Fruit fly (Drosophila melanogaster) whole organism, embryonic: ENCODE measurements around the gene haf.

Experiments
- Aef1 ChIP-seq: fragments of 200-800 bp; sonication (Bioruptor generic); IDR thresholded peaks from 3 replicates; pipeline ENCODE4 v1.3.6; 2022; ENCODE audit warnings: missing biosample characterization, missing genetic modification characterization
- Atf3 ChIP-seq: fragments of 200-800 bp; sonication (Bioruptor generic); optimal IDR thresholded peaks from 3 replicates; lab custom pipeline; 2016; ENCODE audit warnings: missing biosample characterization, missing genetic modification characterization
- CG1024 ChIP-seq: fragments of 200-800 bp; sonication (Bioruptor generic); IDR thresholded peaks from 2 replicates; pipeline ENCODE4 v1.3.6; 2022; ENCODE audit warnings: missing biosample characterization, missing genetic modification characterization
- CG10274 ChIP-seq: fragments of 200-800 bp; sonication (Bioruptor generic); optimal IDR thresholded peaks from 3 replicates; lab custom pipeline; 2017; ENCODE audit warnings: missing biosample characterization, mild to moderate bottlenecking, missing genetic modification characterization
- CG12299 ChIP-seq: fragments of 200-800 bp; sonication (Bioruptor generic); optimal IDR thresholded peaks from 2 replicates; lab custom pipeline; 2018; ENCODE audit warnings: missing biosample characterization, mild to moderate bottlenecking, missing genetic modification characterization
- CG13123 ChIP-seq: fragments of 200-800 bp; sonication (Bioruptor generic); optimal IDR thresholded peaks from 2 replicates; lab custom pipeline; 2016; ENCODE audit warnings: missing biosample characterization, missing genetic modification characterization
- CG13287 ChIP-seq: fragments of 200-800 bp; sonication (Bioruptor generic); IDR thresholded peaks from 2 replicates; pipeline ENCODE4 v1.3.6; 2022; ENCODE audit warnings: missing biosample characterization, missing genetic modification characterization; ENCODE audit not compliant: partially characterized antibody
- CG14710 ChIP-seq: fragments of 200-800 bp; sonication (Bioruptor generic); optimal IDR thresholded peaks from 3 replicates; lab custom pipeline; 2019; ENCODE audit warnings: missing biosample characterization, mild to moderate bottlenecking, missing genetic modification characterization, moderate library complexity
- CG1529 ChIP-seq: fragments of 200-800 bp; sonication (Bioruptor generic); optimal IDR thresholded peaks from 3 replicates; lab custom pipeline; 2018; ENCODE audit warnings: missing biosample characterization, missing genetic modification characterization
- CG15696 ChIP-seq: fragments of 200-800 bp; sonication (Bioruptor generic); optimal IDR thresholded peaks from 2 replicates; lab custom pipeline; 2019; ENCODE audit warnings: missing biosample characterization, mild to moderate bottlenecking, missing genetic modification characterization, moderate library complexity
- CG16813 ChIP-seq: fragments of 200-800 bp; sonication (Bioruptor generic); IDR thresholded peaks from 3 replicates; pipeline ENCODE4 v1.3.6; 2022; ENCODE audit warnings: missing biosample characterization, missing genetic modification characterization; ENCODE audit not compliant: partially characterized antibody
- CG17612 ChIP-seq: fragments of 200-800 bp; sonication (Bioruptor generic); IDR thresholded peaks from 2 replicates; pipeline ENCODE4 v1.3.6; 2022; ENCODE audit warnings: missing biosample characterization, missing genetic modification characterization
- CG2129 ChIP-seq: fragments of 200-800 bp; sonication (Bioruptor generic); IDR thresholded peaks from 2 replicates; pipeline ENCODE4 v1.3.6; 2022; ENCODE audit warnings: missing biosample characterization, missing genetic modification characterization; ENCODE audit not compliant: partially characterized antibody
- CG30403 ChIP-seq: fragments of 200-800 bp; sonication (Bioruptor generic); optimal IDR thresholded peaks from 3 replicates; lab custom pipeline; 2016; ENCODE audit warnings: missing biosample characterization, missing genetic modification characterization
- CG32772 ChIP-seq: fragments of 200-800 bp; sonication (Bioruptor generic); IDR thresholded peaks from 2 replicates; pipeline ENCODE4 v1.3.6; 2022; ENCODE audit warnings: missing biosample characterization, missing genetic modification characterization
- CG3281 ChIP-seq: fragments of 200-800 bp; sonication (Bioruptor generic); optimal IDR thresholded peaks from 3 replicates; lab custom pipeline; 2017; ENCODE audit warnings: missing biosample characterization, mild to moderate bottlenecking, missing genetic modification characterization
- CG4730 ChIP-seq: fragments of 200-800 bp; sonication (Bioruptor generic); IDR thresholded peaks from 2 replicates; pipeline ENCODE4 v1.3.6; 2022; ENCODE audit warnings: missing biosample characterization, missing genetic modification characterization
- CG9215 ChIP-seq: fragments of 200-800 bp; sonication (Bioruptor generic); IDR thresholded peaks from 2 replicates; pipeline ENCODE4 v1.3.6; 2022; ENCODE audit warnings: missing biosample characterization, missing genetic modification characterization
- CG9609 ChIP-seq: fragments of 200-800 bp; sonication (Bioruptor generic); optimal IDR thresholded peaks from 3 replicates; lab custom pipeline; 2016; ENCODE audit warnings: missing biosample characterization, missing genetic modification characterization
- Ets97D ChIP-seq: fragments of 200-800 bp; sonication (Bioruptor generic); optimal IDR thresholded peaks from 3 replicates; lab custom pipeline; 2016; ENCODE audit warnings: missing biosample characterization, missing genetic modification characterization
- Max ChIP-seq: fragments of 200-800 bp; sonication (Bioruptor generic); optimal IDR thresholded peaks from 2 replicates; lab custom pipeline; 2016; ENCODE audit warnings: missing biosample characterization, mild to moderate bottlenecking, missing genetic modification characterization
- Myb ChIP-seq: fragments of 200-800 bp; sonication (Bioruptor generic); optimal IDR thresholded peaks from 2 replicates; lab custom pipeline; 2016; ENCODE audit warnings: missing biosample characterization, missing genetic modification characterization
- NC2β ChIP-seq: fragments of 200-800 bp; sonication (Bioruptor generic); optimal IDR thresholded peaks from 2 replicates; lab custom pipeline; 2016; ENCODE audit warnings: missing biosample characterization, missing genetic modification characterization
- NFAT ChIP-seq: fragments of 200-800 bp; sonication (Bioruptor generic); IDR thresholded peaks from 2 replicates; pipeline ENCODE4 v1.3.6; 2022; ENCODE audit warnings: missing biosample characterization, missing genetic modification characterization
- Nf-YB ChIP-seq: fragments of 200-800 bp; sonication (Bioruptor generic); optimal IDR thresholded peaks from 3 replicates; lab custom pipeline; 2019; ENCODE audit warnings: missing biosample characterization, mild to moderate bottlenecking, missing genetic modification characterization, moderate library complexity
- Oli ChIP-seq: fragments of 200-800 bp; sonication (Bioruptor generic); optimal IDR thresholded peaks from 2 replicates; lab custom pipeline; 2018; ENCODE audit warnings: missing biosample characterization, mild to moderate bottlenecking, missing genetic modification characterization, moderate library complexity
- Six4 ChIP-seq: fragments of 200-800 bp; sonication (Bioruptor generic); optimal IDR thresholded peaks from 2 replicates; lab custom pipeline; 2016; ENCODE audit warnings: missing biosample characterization, missing genetic modification characterization
- Spps ChIP-seq: fragments of 200-800 bp; sonication (Bioruptor generic); optimal IDR thresholded peaks from 2 replicates; lab custom pipeline; 2018; ENCODE audit warnings: missing biosample characterization, mild to moderate bottlenecking, missing genetic modification characterization
- Ssrp ChIP-seq: fragments of 200-800 bp; sonication (Bioruptor generic); optimal IDR thresholded peaks from 2 replicates; lab custom pipeline; 2018; ENCODE audit warnings: missing biosample characterization, mild to moderate bottlenecking, missing genetic modification characterization, moderate library complexity
- YL-1 ChIP-seq: fragments of 200-800 bp; sonication (Bioruptor generic); optimal IDR thresholded peaks from 3 replicates; lab custom pipeline; 2017; ENCODE audit warnings: missing biosample characterization, mild to moderate bottlenecking, missing genetic modification characterization
- ase ChIP-seq: fragments of 200-800 bp; sonication (Bioruptor generic); IDR thresholded peaks from 3 replicates; pipeline ENCODE4 v1.3.6; 2022; ENCODE audit warnings: missing biosample characterization, missing genetic modification characterization
- az2 ChIP-seq: fragments of 200-800 bp; sonication (Bioruptor generic); optimal IDR thresholded peaks from 3 replicates; lab custom pipeline; 2016; ENCODE audit warnings: missing biosample characterization, missing genetic modification characterization
- chn ChIP-seq: fragments of 200-800 bp; sonication (Bioruptor generic); optimal IDR thresholded peaks from 2 replicates; lab custom pipeline; 2016; ENCODE audit warnings: missing biosample characterization, missing genetic modification characterization
- danr ChIP-seq: fragments of 200-800 bp; sonication (Bioruptor generic); IDR thresholded peaks from 2 replicates; pipeline ENCODE4 v1.3.6; 2022; ENCODE audit warnings: missing biosample characterization, missing genetic modification characterization
- eve ChIP-seq, 2 experiments: fragments of >200 bp; optimal IDR thresholded peaks; 2 replicates each; lab custom pipeline; 2017; ENCODE audit warnings: missing biosample characterization in 2 of 2, missing genetic modification characterization in 2 of 2
- gce ChIP-seq: fragments of 200-800 bp; sonication (Bioruptor generic); IDR thresholded peaks from 3 replicates; pipeline ENCODE4 v1.3.6; 2022; ENCODE audit warnings: missing biosample characterization, missing genetic modification characterization
- grn ChIP-seq: fragments of 200-800 bp; sonication (Bioruptor generic); optimal IDR thresholded peaks from 3 replicates; lab custom pipeline; 2017; ENCODE audit warnings: missing biosample characterization, missing genetic modification characterization
- ind ChIP-seq: fragments of 200-800 bp; sonication (Bioruptor generic); optimal IDR thresholded peaks from 3 replicates; lab custom pipeline; 2016; ENCODE audit warnings: missing biosample characterization, missing genetic modification characterization
- jumu ChIP-seq: fragments of 200-800 bp; sonication (Bioruptor generic); optimal IDR thresholded peaks from 3 replicates; lab custom pipeline; 2016; ENCODE audit warnings: missing biosample characterization, missing genetic modification characterization
- kay ChIP-seq: fragments of 200-800 bp; sonication (Bioruptor generic); optimal IDR thresholded peaks from 2 replicates; lab custom pipeline; 2016; ENCODE audit warnings: missing biosample characterization, missing genetic modification characterization
- nerfin-1 ChIP-seq: fragments of 200-800 bp; sonication (Bioruptor generic); optimal IDR thresholded peaks from 3 replicates; lab custom pipeline; 2019; ENCODE audit warnings: missing biosample characterization, mild to moderate bottlenecking, missing genetic modification characterization, moderate library complexity
- nerfin-2 ChIP-seq: fragments of 200-800 bp; sonication (Bioruptor generic); IDR thresholded peaks from 2 replicates; pipeline ENCODE4 v1.3.6; 2022; ENCODE audit warnings: missing biosample characterization, missing genetic modification characterization; ENCODE audit not compliant: partially characterized antibody
- sima ChIP-seq: fragments of 200-800 bp; sonication (Bioruptor generic); optimal IDR thresholded peaks from 2 replicates; lab custom pipeline; 2016; ENCODE audit warnings: missing biosample characterization, missing genetic modification characterization
- sisA ChIP-seq: fragments of 200-800 bp; sonication (Bioruptor generic); IDR thresholded peaks from 2 replicates; pipeline ENCODE4 v1.3.6; 2022; ENCODE audit warnings: missing biosample characterization, missing genetic modification characterization
- so ChIP-seq: fragments of 200-800 bp; sonication (Bioruptor generic); IDR thresholded peaks from 3 replicates; pipeline ENCODE4 v1.3.6; 2022; ENCODE audit warnings: missing biosample characterization, missing genetic modification characterization
- sqz ChIP-seq: fragments of 200-800 bp; sonication (Bioruptor generic); optimal IDR thresholded peaks from 3 replicates; lab custom pipeline; 2018; ENCODE audit warnings: missing biosample characterization, mild to moderate bottlenecking, missing genetic modification characterization
- tna ChIP-seq: fragments of 200-800 bp; sonication (Bioruptor generic); IDR thresholded peaks from 2 replicates; pipeline ENCODE4 v1.3.6; 2022; ENCODE audit warnings: missing biosample characterization, missing genetic modification characterization; ENCODE audit not compliant: partially characterized antibody
- ttk ChIP-seq: fragments of 200-800 bp; sonication (Bioruptor generic); IDR thresholded peaks from 2 replicates; pipeline ENCODE4 v2.1.2; 2022; ENCODE audit warnings: missing biosample characterization, missing genetic modification characterization
- vnd ChIP-seq: fragments of 200-800 bp; sonication (Bioruptor generic); IDR thresholded peaks from 3 replicates; pipeline ENCODE4 v1.3.6; 2022; ENCODE audit warnings: missing biosample characterization, missing genetic modification characterization; ENCODE audit not compliant: partially characterized antibody
- zen2 ChIP-seq: fragments of 200-800 bp; sonication (Bioruptor generic); IDR thresholded peaks from 3 replicates; pipeline ENCODE4 v1.3.6; 2022; ENCODE audit warnings: missing biosample characterization, missing genetic modification characterization; ENCODE audit not compliant: partially characterized antibody

Gene haf

DNA sequence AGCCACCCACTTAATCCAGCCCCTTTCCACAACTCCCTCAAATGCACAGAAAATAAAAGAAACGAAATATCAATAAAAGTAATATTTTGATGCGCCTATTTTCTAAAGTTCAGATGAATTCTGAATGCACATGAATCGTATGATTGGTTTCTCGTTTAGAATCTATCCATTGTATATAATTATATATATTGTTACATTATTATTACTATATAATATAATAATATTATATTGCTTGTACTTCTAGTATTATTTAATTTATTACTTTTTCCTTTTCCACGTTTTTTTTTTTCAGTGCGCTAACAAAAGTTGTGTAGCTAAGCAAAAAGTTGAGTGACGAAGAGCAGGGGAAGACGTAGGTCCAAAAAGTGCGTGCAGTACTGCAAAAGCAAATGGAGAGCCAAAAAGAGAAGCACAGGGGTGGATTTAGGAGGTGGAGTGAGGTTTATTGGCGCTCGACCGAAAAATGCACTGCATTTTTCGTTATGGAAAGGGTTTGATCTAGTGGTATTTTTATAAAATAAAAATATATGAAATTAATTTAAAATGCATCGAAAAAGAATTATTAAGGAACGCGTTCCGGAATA, 94.4 kb downstream of the haf start (continued):
- TF ChIP-seq chn (GFP tag; lab: Kevin White, UChicago) (peak; percentile 42), CG16813 (GFP tag; lab: Robert Waterston, UW) (peak; percentile 61; the same call in 2 of the 3 replicates), ttk (GFP tag; lab: Robert Waterston, UW) (peak; percentile 78), CG10274 (peak; percentile 53), nerfin-2 (GFP tag; lab: Robert Waterston, UW) (no peak), CG15696 (tag; lab: Kevin White, UChicago) (peak; percentile 54), CG4730 (GFP tag; lab: Robert Waterston, UW) (peak; percentile 87), NFAT (GFP tag; lab: Robert Waterston, UW) (peak; percentile 89), Six4 (GFP tag; lab: Kevin White, UChicago) (peak; percentile 85), CG30403 (peak; percentile 85), Ssrp (tag; lab: Kevin White, UChicago) (peak; percentile 95), nerfin-1 (peak; percentile 94), vnd (GFP tag; lab: Robert Waterston, UW) (peak; percentile 38; the same call in 1 of the 3 replicates), CG14710 (tag; lab: Kevin White, UChicago) (peak; percentile 93), danr (peak; percentile 79), CG9215 (GFP tag; lab: Robert Waterston, UW) (peak; percentile 82), NC2β (GFP tag; lab: Kevin White, UChicago) (no peak), Max (GFP tag; lab: Kevin White, UChicago) (peak; percentile 68), zen2 (GFP tag; lab: Robert Waterston, UW) (no peak), jumu (GFP tag; lab: Kevin White, UChicago) (peak; percentile 48), CG3281 (peak; percentile 94), CG1529 (peak; percentile 33), CG1024 (GFP tag; lab: Robert Waterston, UW) (peak; percentile 27; the same call in 1 of the 2 replicates), CG17612 (GFP tag; lab: Robert Waterston, UW) (peak; percentile 71), CG13123 (GFP tag; lab: Kevin White, UChicago) (peak; percentile 76), grn (GFP tag; lab: Kevin White, UChicago) (no peak), YL-1 (peak; percentile 42), CG12299 (peak; percentile 87), sima (GFP tag; lab: Kevin White, UChicago) (no peak), Ets97D (no peak), sisA (peak; percentile 83), ase (GFP tag; lab: Robert Waterston, UW) (peak; percentile 85), kay (GFP tag; lab: Kevin White, UChicago) (peak; percentile 66), Spps (tag; lab: Kevin White, UChicago) (peak; percentile 72), sqz (GFP tag; lab: Kevin White, UChicago) (peak; percentile 88), so (peak; percentile 64), Oli (tag; lab: Kevin White, UChicago) (peak; percentile 96), eve (GFP tag; optimal IDR thresholded peaks at IDR 0.05; lab: Kevin White, UChicago) (peak in 1 of 2 experiments; percentile 88), CG13287 (GFP tag; lab: Robert Waterston, UW) (no peak), Myb (GFP tag; lab: Kevin White, UChicago) (no peak), CG2129 (no peak), CG32772 (peak; percentile 88), ind (peak; percentile 88), CG9609 (GFP tag; lab: Kevin White, UChicago) (no peak), Atf3 (GFP tag; lab: Kevin White, UChicago) (peak; percentile 26), tna (GFP tag; lab: Robert Waterston, UW) (peak; percentile 61; the same call in 1 of the 2 replicates), Aef1 (GFP tag; lab: Robert Waterston, UW) (peak; percentile 94), gce (peak; percentile 73), az2 (GFP tag; lab: Kevin White, UChicago) (peak; percentile 80), Nf-YB (peak; percentile 85)
